Worm (Caenorhabditis elegans) whole organism, L4 larva: Measurements from ENCODE around the gene ctsa-4.2.

ENCODE experiments used
- D1046.2 ChIP-seq: fragments of 200-800 bp; sonication (Bioruptor generic); IDR thresholded peaks from 2 replicates; pipeline ENCODE4 v1.3.6; 2022; ENCODE audit warnings: missing genetic modification characterization, missing compliant biosample characterization
- F10B5.3 ChIP-seq: sonication (generic microtip); optimal IDR thresholded peaks from 2 replicates; lab custom pipeline; 2016; ENCODE audit warnings: mild to moderate bottlenecking, missing genetic modification characterization, missing compliant biosample characterization
- R02D3.7 ChIP-seq: fragments of 150-350 bp; sonication (generic microtip); optimal IDR thresholded peaks from 3 replicates; lab custom pipeline; 2014; ENCODE audit warnings: missing biosample characterization, missing genetic modification characterization
- T20F7.1 ChIP-seq: fragments of 200-800 bp; sonication (Bioruptor generic); optimal IDR thresholded peaks from 2 replicates; lab custom pipeline; 2018; ENCODE audit warnings: mild to moderate bottlenecking, missing genetic modification characterization, missing compliant biosample characterization
- aha-1 ChIP-seq: fragments of 150-350 bp; peaks from one replicate; lab custom pipeline; 2014; ENCODE audit warnings: missing biosample characterization, missing genetic modification characterization
- attf-4 ChIP-seq: sonication (generic microtip); optimal IDR thresholded peaks from 3 replicates; lab custom pipeline; 2017; ENCODE audit warnings: missing biosample characterization, missing genetic modification characterization
- ceh-28 ChIP-seq: fragments of 150-350 bp; optimal IDR thresholded peaks from 2 replicates; lab custom pipeline; 2014; ENCODE audit warnings: missing biosample characterization, missing genetic modification reagents, missing genetic modification characterization
- ceh-62 ChIP-seq: sonication (generic microtip); optimal IDR thresholded peaks from 2 replicates; lab custom pipeline; 2017; ENCODE audit warnings: missing biosample characterization, missing genetic modification characterization
- daf-12 ChIP-seq: fragments of 150-350 bp; optimal IDR thresholded peaks from 2 replicates; lab custom pipeline; 2014; ENCODE audit warnings: missing biosample characterization, missing genetic modification reagents, missing genetic modification characterization
- daf-16 ChIP-seq, 3 experiments: sonication (generic microtip); optimal IDR thresholded peaks; 2 replicates each; lab custom pipeline; 2016 to 2017; ENCODE audit warnings: missing genetic modification characterization in 3 of 3, missing genetic modification reagents in 3 of 3, mild to moderate bottlenecking in 2 of 3, missing compliant biosample characterization in 2 of 3, missing biosample characterization in 1 of 3, moderate library complexity in 1 of 3
- dmd-9 ChIP-seq: fragments of 200-800 bp; sonication (Bioruptor generic); IDR thresholded peaks from 2 replicates; pipeline ENCODE4 v1.3.6; 2022; ENCODE audit warnings: missing genetic modification reagents, missing genetic modification characterization, missing compliant biosample characterization
- dpl-1 ChIP-seq: fragments of 150-350 bp; optimal IDR thresholded peaks from 2 replicates; lab custom pipeline; 2014; ENCODE audit warnings: missing biosample characterization, missing genetic modification reagents, missing genetic modification characterization
- dve-1 ChIP-seq: sonication (generic microtip); optimal IDR thresholded peaks from 2 replicates; lab custom pipeline; 2017; ENCODE audit warnings: antibody characterized with exemption, mild to moderate bottlenecking, missing genetic modification characterization, missing compliant biosample characterization; ENCODE audit not compliant: insufficient read depth
- egl-27 ChIP-seq: sonication (generic microtip); optimal IDR thresholded peaks from 3 replicates; lab custom pipeline; 2017; ENCODE audit warnings: missing biosample characterization, missing genetic modification reagents, missing genetic modification characterization
- egl-43 ChIP-seq: fragments of 200-800 bp; sonication (Bioruptor generic); IDR thresholded peaks from 2 replicates; pipeline ENCODE4 v1.3.6; 2022; ENCODE audit warnings: missing genetic modification reagents, missing genetic modification characterization, missing compliant biosample characterization
- gei-8 ChIP-seq: fragments of 200-800 bp; sonication (Bioruptor generic); optimal IDR thresholded peaks from 2 replicates; lab custom pipeline; 2018; ENCODE audit warnings: mild to moderate bottlenecking, missing genetic modification characterization, missing compliant biosample characterization
- hif-1 ChIP-seq, 2 experiments: sonication (generic microtip); optimal IDR thresholded peaks; 2 replicates each; lab custom pipeline; 2016 to 2017; ENCODE audit warnings: missing compliant biosample characterization in 2 of 2, missing genetic modification characterization in 2 of 2, missing genetic modification reagents in 2 of 2, missing genotype in 2 of 2, mild to moderate bottlenecking in 1 of 2
- hlh-11 ChIP-seq: fragments of 200-800 bp; sonication (Bioruptor generic); optimal IDR thresholded peaks from 2 replicates; lab custom pipeline; 2018; ENCODE audit warnings: mild to moderate bottlenecking, missing genetic modification characterization, missing compliant biosample characterization
- hlh-30 ChIP-seq: sonication (generic microtip); optimal IDR thresholded peaks from 2 replicates; lab custom pipeline; 2017; ENCODE audit warnings: antibody characterized with exemption, mild to moderate bottlenecking, missing genetic modification characterization, missing compliant biosample characterization; ENCODE audit not compliant: insufficient read depth
- lin-15B ChIP-seq: fragments of 150-350 bp; sonication (generic microtip); optimal IDR thresholded peaks from 3 replicates; lab custom pipeline; 2014; ENCODE audit warnings: missing biosample characterization, missing genetic modification characterization
- lin-38 ChIP-seq: fragments of 200-800 bp; sonication (Bioruptor generic); IDR thresholded peaks from 2 replicates; pipeline ENCODE4 v1.3.6; 2022; ENCODE audit warnings: missing genetic modification reagents, missing genetic modification characterization, missing compliant biosample characterization
- lir-3 ChIP-seq: sonication (generic microtip); optimal IDR thresholded peaks from 2 replicates; lab custom pipeline; 2016; ENCODE audit warnings: mild to moderate bottlenecking, missing genetic modification characterization, missing compliant biosample characterization
- lsy-2 ChIP-seq, 2 experiments: fragments of 150-350 bp in 1 of 2; sonication (generic microtip) in 1 of 2; optimal IDR thresholded peaks; 2 replicates each; lab custom pipeline; 2014 to 2017; ENCODE audit warnings: missing biosample characterization in 2 of 2, missing genetic modification characterization in 2 of 2
- madf-5 ChIP-seq, 2 experiments: fragments of 200-800 bp; sonication (Bioruptor generic); IDR thresholded peaks; 2 replicates each; pipeline ENCODE4 v1.3.6; 2022; ENCODE audit warnings: missing compliant biosample characterization in 2 of 2, missing genetic modification characterization in 2 of 2
- madf-9 ChIP-seq: fragments of 200-800 bp; sonication (Bioruptor generic); conservative IDR thresholded peaks from 2 replicates; pipeline ENCODE4 v1.3.6; 2022; ENCODE audit warnings: missing genetic modification reagents, missing genetic modification characterization, missing compliant biosample characterization
- mep-1 ChIP-seq: fragments of 150-350 bp; sonication (generic microtip); optimal IDR thresholded peaks from 3 replicates; lab custom pipeline; 2014; ENCODE audit warnings: missing biosample characterization, missing genetic modification characterization
- mes-2 ChIP-seq: sonication (generic microtip); optimal IDR thresholded peaks from 2 replicates; lab custom pipeline; 2016; ENCODE audit warnings: missing genotype, mild to moderate bottlenecking, missing genetic modification characterization, missing compliant biosample characterization; ENCODE audit not compliant: poor library complexity, severe bottlenecking
- nhr-10 ChIP-seq: fragments of 150-350 bp; optimal IDR thresholded peaks from 2 replicates; lab custom pipeline; 2014; ENCODE audit warnings: missing biosample characterization, missing genetic modification characterization
- nhr-77 ChIP-seq: fragments of 150-350 bp; optimal IDR thresholded peaks from 2 replicates; lab custom pipeline; 2014; ENCODE audit warnings: missing biosample characterization, missing genetic modification characterization
- pha-4 ChIP-seq, 2 experiments: fragments of 150-350 bp in 1 of 2; fragments of 200-800 bp in 1 of 2; sonication (Bioruptor generic) in 1 of 2; IDR thresholded peaks in 1 of 2; optimal IDR thresholded peaks in 1 of 2; 2 replicates each; pipeline versions ENCODE4 v1.3.6 to Lab custom; 2014 to 2022; ENCODE audit warnings: missing genetic modification characterization in 2 of 2, missing genetic modification reagents in 2 of 2, missing biosample characterization in 1 of 2, missing compliant biosample characterization in 1 of 2
- rbr-2 ChIP-seq: sonication (generic microtip); optimal IDR thresholded peaks from 2 replicates; lab custom pipeline; 2016; ENCODE audit warnings: missing genotype, missing genetic modification characterization, missing compliant biosample characterization
- saeg-2 ChIP-seq: fragments of 200-800 bp; sonication (Bioruptor generic); IDR thresholded peaks from 2 replicates; pipeline ENCODE4 v1.3.6; 2022; ENCODE audit warnings: missing genetic modification reagents, missing genetic modification characterization, missing compliant biosample characterization
- tra-1 ChIP-seq: fragments of 200-800 bp; sonication (Bioruptor generic); IDR thresholded peaks from 2 replicates; pipeline ENCODE4 v1.3.6; 2022; ENCODE audit warnings: missing genetic modification reagents, missing genetic modification characterization, missing compliant biosample characterization
- unc-130 ChIP-seq: sonication (generic microtip); optimal IDR thresholded peaks from 2 replicates; lab custom pipeline; 2016; ENCODE audit warnings: missing genetic modification reagents, missing genetic modification characterization, missing compliant biosample characterization
- unc-62 ChIP-seq, 3 experiments: fragments of 150-350 bp in 1 of 3; sonication (generic microtip); optimal IDR thresholded peaks in 2 of 3; peaks in 1 of 3; 1 replicate in 1 of 3; 2 replicates in 2 of 3; lab custom pipeline; 2014 to 2017; ENCODE audit warnings: missing biosample characterization in 3 of 3, missing genetic modification characterization in 3 of 3, missing genetic modification reagents in 3 of 3, missing genotype in 1 of 3
- zfp-3 ChIP-seq: fragments of 200-800 bp; sonication (Bioruptor generic); conservative IDR thresholded peaks from 2 replicates; pipeline ENCODE4 v1.3.6; 2022; ENCODE audit warnings: missing genetic modification reagents, missing genetic modification characterization, missing compliant biosample characterization
- zip-11 ChIP-seq: fragments of 200-800 bp; sonication (Bioruptor generic); IDR thresholded peaks from 2 replicates; pipeline ENCODE4 v1.3.6; 2022; ENCODE audit warnings: missing genetic modification characterization, missing compliant biosample characterization

Gene ctsa-4.2

ce11 chrIII:6608101-6608672, 4.1 kb upstream of the ctsa-4.2 start, which contains the start of the genes mdh-2 and F20H11.4 (continued):
- no peak for TF ChIP-seq ceh-62 (tag; lab: Kevin White, UChicago)
- no peak for TF ChIP-seq lir-3
- no peak for TF ChIP-seq zfp-3 (GFP tag; lab: Robert Waterston, UW)
- TF ChIP-seq daf-12 (tag; lab: Kevin White, UChicago) = no peak
- TF ChIP-seq lin-15B (tag; lab: Kevin White, UChicago) = no peak
- no peak for TF ChIP-seq zip-11
- TF ChIP-seq unc-62 (GFP tag; optimal IDR thresholded peaks at IDR 0.05 in 1 of 2; lab: Kevin White, UChicago) = no peak
- no peak for TF ChIP-seq unc-62 (tag; optimal IDR thresholded peaks at IDR 0.05; lab: Kevin White, UChicago)
- TF ChIP-seq pha-4 (GFP tag; IDR thresholded peaks at IDR 0.05; lab: Robert Waterston, UW) = peak; percentile 37; the same call in 1 of the 2 replicates
- no peak for TF ChIP-seq pha-4 (tag; optimal IDR thresholded peaks at IDR 0.05; lab: Kevin White, UChicago)
- no peak for TF ChIP-seq ceh-28 (tag; lab: Kevin White, UChicago)
- TF ChIP-seq egl-27 (tag; lab: Kevin White, UChicago) = no peak
- TF ChIP-seq saeg-2 (GFP tag; lab: Robert Waterston, UW) = no peak

DNA sequence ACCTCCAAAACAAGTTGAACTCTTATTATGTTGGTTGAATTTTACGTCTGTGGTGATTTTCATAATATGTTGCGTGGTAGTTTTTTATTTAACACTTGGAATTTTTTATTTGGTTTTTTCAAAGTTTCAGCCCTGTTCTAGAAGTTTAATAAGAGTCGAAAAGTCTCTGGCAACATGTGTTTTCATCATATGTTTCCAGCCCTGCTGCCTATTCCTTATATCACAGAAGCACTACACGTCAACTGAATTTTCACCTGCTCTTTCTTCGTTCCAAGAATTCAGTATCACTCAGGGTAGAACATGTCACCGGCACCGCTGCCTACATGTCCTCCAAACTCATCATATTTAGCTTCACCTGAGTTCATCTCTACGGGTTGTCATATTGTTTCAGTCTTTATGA, 1.8 kb upstream of the ctsa-4.2 start, which contains the start of gene srh-40:
Gene srh-40 (plus strand): TSS at position 301 of the 400 bp plus-strand sequence.
- TF ChIP-seq D1046.2 = no peak
- no peak for TF ChIP-seq lsy-2 (tag; optimal IDR thresholded peaks at IDR 0.05; lab: Kevin White, UChicago)
- TF ChIP-seq egl-43 (GFP tag; lab: Robert Waterston, UW) = no peak

- TF ChIP-seq lsy-2 (tag; optimal IDR thresholded peaks at IDR 0.05; lab: Kevin White, UChicago) = peak in 1 of 2 experiments; percentile 70
- TF ChIP-seq daf-16 (GFP tag; optimal IDR thresholded peaks at IDR 0.05; lab: Kevin White, UChicago) = no peak
- TF ChIP-seq daf-16 (tag; optimal IDR thresholded peaks at IDR 0.05; lab: Kevin White, UChicago) = peak; percentile 28
- no peak for TF ChIP-seq unc-130 (GFP tag; lab: Kevin White, UChicago)
- TF ChIP-seq dve-1 (tag; lab: Kevin White, UChicago) = peak; percentile 50
- TF ChIP-seq hlh-30 (tag; lab: Kevin White, UChicago) = peak; percentile 11
- no peak for TF ChIP-seq hlh-11
- TF ChIP-seq madf-9 = no peak
- TF ChIP-seq mes-2 (tag; lab: Kevin White, UChicago) = peak; percentile 79
- TF ChIP-seq lin-38 = peak; percentile 94
- no peak for TF ChIP-seq attf-4 (tag; lab: Kevin White, UChicago)
- TF ChIP-seq T20F7.1 (GFP tag; lab: Kevin White, UChicago) = peak; percentile 31
- TF ChIP-seq aha-1 = peak; percentile 97
- TF ChIP-seq unc-62 (GFP tag; optimal IDR thresholded peaks at IDR 0.05 in 1 of 2; lab: Kevin White, UChicago) = no peak
- no peak for TF ChIP-seq unc-62 (tag; optimal IDR thresholded peaks at IDR 0.05; lab: Kevin White, UChicago)
- peak; percentile 92 for TF ChIP-seq dpl-1 (GFP tag; lab: Kevin White, UChicago)
- peak; percentile 12 for TF ChIP-seq rbr-2
- peak; percentile 67 for TF ChIP-seq mep-1 (tag; lab: Kevin White, UChicago)
- no peak for TF ChIP-seq dmd-9 (GFP tag; lab: Robert Waterston, UW)
- TF ChIP-seq F10B5.3 = no peak
- TF ChIP-seq gei-8 = no peak
- TF ChIP-seq, all 104 proteins: peak for 11
Measured at ce11 chrIII:6615064-6615463, 2.7 kb downstream of the ctsa-4.2 start, which contains the start of gene cmtr-2. cmtr-2 (plus strand) TSS chrIII:6615414.

- TF ChIP-seq mes-2 (tag; lab: Kevin White, UChicago) = no peak
- no peak for TF ChIP-seq unc-62 (GFP tag; optimal IDR thresholded peaks at IDR 0.05 in 1 of 2; lab: Kevin White, UChicago)
- no peak for TF ChIP-seq unc-62 (tag; optimal IDR thresholded peaks at IDR 0.05; lab: Kevin White, UChicago)
- no peak for TF ChIP-seq madf-5 (GFP tag; IDR thresholded peaks at IDR 0.05; lab: Robert Waterston, UW)
- TF ChIP-seq nhr-10 (tag; lab: Kevin White, UChicago) = no peak
- no peak for TF ChIP-seq nhr-77 (tag; lab: Kevin White, UChicago)
- no peak for TF ChIP-seq lir-3
- TF ChIP-seq aha-1 = no peak
- no peak for TF ChIP-seq egl-43 (GFP tag; lab: Robert Waterston, UW)
- no peak for TF ChIP-seq tra-1 (GFP tag; lab: Robert Waterston, UW)
- TF ChIP-seq R02D3.7 (tag; lab: Kevin White, UChicago) = no peak
- no peak for TF ChIP-seq hif-1 (tag; optimal IDR thresholded peaks at IDR 0.05; lab: Kevin White, UChicago)
Measured at ce11 chrIII:6619952-6620351, 7.6 kb downstream of the ctsa-4.2 start, which contains the start of gene C13B9.2. C13B9.2 (plus strand) TSS chrIII:6620252.
